Fruit fly (Drosophila melanogaster) whole organism, embryonic: ENCODE measurements around the gene CG4456.

Experiments
- Adf1 ChIP-seq: fragments of 200-800 bp; sonication (Bioruptor generic); IDR thresholded peaks from 2 replicates; pipeline ENCODE4 v1.3.6; 2022; ENCODE audit warnings: missing biosample characterization, missing genetic modification characterization
- Atf6 ChIP-seq: fragments of 200-800 bp; sonication (Bioruptor generic); IDR thresholded peaks from 2 replicates; pipeline ENCODE4 v1.3.6; 2022; ENCODE audit warnings: missing biosample characterization, missing genetic modification characterization
- CG10431 ChIP-seq: fragments of 200-800 bp; sonication (Bioruptor generic); optimal IDR thresholded peaks from 3 replicates; lab custom pipeline; 2018; ENCODE audit warnings: missing biosample characterization, mild to moderate bottlenecking, missing genetic modification characterization
- CG11247 ChIP-seq: fragments of 200-800 bp; sonication (Bioruptor generic); IDR thresholded peaks from 2 replicates; pipeline ENCODE4 v1.3.6; 2022; ENCODE audit warnings: missing biosample characterization, missing genetic modification characterization
- CG13123 ChIP-seq: fragments of 200-800 bp; sonication (Bioruptor generic); optimal IDR thresholded peaks from 2 replicates; lab custom pipeline; 2016; ENCODE audit warnings: missing biosample characterization, missing genetic modification characterization
- CG13894 ChIP-seq: fragments of 200-800 bp; sonication (Bioruptor generic); optimal IDR thresholded peaks from 3 replicates; lab custom pipeline; 2018; ENCODE audit warnings: missing biosample characterization, mild to moderate bottlenecking, missing genetic modification characterization, moderate library complexity
- CG1529 ChIP-seq: fragments of 200-800 bp; sonication (Bioruptor generic); optimal IDR thresholded peaks from 3 replicates; lab custom pipeline; 2018; ENCODE audit warnings: missing biosample characterization, missing genetic modification characterization
- CG15696 ChIP-seq: fragments of 200-800 bp; sonication (Bioruptor generic); optimal IDR thresholded peaks from 2 replicates; lab custom pipeline; 2019; ENCODE audit warnings: missing biosample characterization, mild to moderate bottlenecking, missing genetic modification characterization, moderate library complexity
- CG17186 ChIP-seq: fragments of 200-800 bp; sonication (Bioruptor generic); optimal IDR thresholded peaks from 3 replicates; lab custom pipeline; 2017; ENCODE audit warnings: missing biosample characterization, missing genetic modification reagents, missing genetic modification characterization
- CG2889 ChIP-seq: fragments of 200-800 bp; sonication (Bioruptor generic); IDR thresholded peaks from 3 replicates; pipeline ENCODE4 v1.3.6; 2022; ENCODE audit warnings: missing biosample characterization, missing genetic modification characterization
- CG3995 ChIP-seq: fragments of 200-800 bp; sonication (Bioruptor generic); optimal IDR thresholded peaks from 3 replicates; lab custom pipeline; 2016; ENCODE audit warnings: missing biosample characterization, missing genetic modification characterization
- CG4617 ChIP-seq: fragments of 200-800 bp; sonication (Bioruptor generic); optimal IDR thresholded peaks from 3 replicates; lab custom pipeline; 2016; ENCODE audit warnings: missing biosample characterization, missing genetic modification characterization, borderline replicate concordance
- CG6254 ChIP-seq: fragments of 200-800 bp; sonication (Bioruptor generic); optimal IDR thresholded peaks from 3 replicates; lab custom pipeline; 2017; ENCODE audit warnings: mild to moderate bottlenecking, missing biosample characterization, missing genetic modification reagents, missing genetic modification characterization
- CG6689 ChIP-seq: fragments of 200-800 bp; sonication (Bioruptor generic); IDR thresholded peaks from 2 replicates; pipeline ENCODE4 v1.3.6; 2022; ENCODE audit warnings: missing biosample characterization, missing genetic modification characterization
- CG7839 ChIP-seq: fragments of 200-800 bp; sonication (Bioruptor generic); optimal IDR thresholded peaks from 3 replicates; lab custom pipeline; 2018; ENCODE audit warnings: missing biosample characterization, mild to moderate bottlenecking, missing genetic modification characterization, moderate library complexity
- CG9797 ChIP-seq: fragments of 200-800 bp; sonication (Bioruptor generic); optimal IDR thresholded peaks from 3 replicates; lab custom pipeline; 2018; ENCODE audit warnings: missing biosample characterization, mild to moderate bottlenecking, missing genetic modification characterization
- CTCF ChIP-seq: fragments of 200-800 bp; sonication (Bioruptor generic); optimal IDR thresholded peaks from 2 replicates; lab custom pipeline; 2017; ENCODE audit warnings: missing biosample characterization, mild to moderate bottlenecking, missing genetic modification characterization, moderate library complexity
- Chrac-16 ChIP-seq: fragments of 200-800 bp; sonication (Bioruptor generic); optimal IDR thresholded peaks from 3 replicates; lab custom pipeline; 2016; ENCODE audit warnings: missing biosample characterization, missing genetic modification characterization
- CoRest ChIP-seq: fragments of 200-800 bp; sonication (Bioruptor generic); optimal IDR thresholded peaks from 3 replicates; lab custom pipeline; 2018; ENCODE audit warnings: missing biosample characterization, mild to moderate bottlenecking, missing genetic modification characterization, moderate library complexity
- Dad ChIP-seq: fragments of 200-800 bp; sonication (Bioruptor generic); optimal IDR thresholded peaks from 3 replicates; lab custom pipeline; 2016; ENCODE audit warnings: missing biosample characterization, missing genetic modification characterization
- Dbx ChIP-seq: fragments of 200-800 bp; sonication (Bioruptor generic); IDR thresholded peaks from 3 replicates; pipeline ENCODE4 v1.3.6; 2022; ENCODE audit warnings: missing biosample characterization, missing genetic modification characterization
- Dref ChIP-seq: fragments of 200-800 bp; sonication (Bioruptor generic); IDR thresholded peaks from 2 replicates; pipeline ENCODE4 v1.3.6; 2022; ENCODE audit warnings: missing biosample characterization, missing genetic modification characterization
- ERR ChIP-seq: fragments of 200-800 bp; sonication (Bioruptor generic); optimal IDR thresholded peaks from 2 replicates; lab custom pipeline; 2016; ENCODE audit warnings: missing biosample characterization, missing genetic modification characterization
- Ets65A ChIP-seq: fragments of 200-800 bp; sonication (Bioruptor generic); peaks from one replicate; lab custom pipeline; 2016; ENCODE audit warnings: missing biosample characterization, missing genetic modification characterization
- H2.0 ChIP-seq: fragments of 200-800 bp; sonication (Bioruptor generic); IDR thresholded peaks from 2 replicates; pipeline ENCODE4 v1.3.6; 2022; ENCODE audit warnings: missing biosample characterization, missing genetic modification characterization
- HLH3B ChIP-seq: fragments of 200-800 bp; sonication (Bioruptor generic); IDR thresholded peaks from 2 replicates; pipeline ENCODE4 v1.3.6; 2022; ENCODE audit warnings: missing biosample characterization, missing genetic modification characterization
- HLH4C ChIP-seq: fragments of 200-800 bp; sonication (Bioruptor generic); IDR thresholded peaks from 3 replicates; pipeline ENCODE4 v1.3.6; 2022; ENCODE audit warnings: missing biosample characterization, missing genetic modification characterization; ENCODE audit not compliant: partially characterized antibody
- Med ChIP-seq: fragments of 200-800 bp; sonication (Bioruptor generic); peaks from one replicate; lab custom pipeline; 2016; ENCODE audit warnings: missing biosample characterization, missing genetic modification characterization, mild to moderate bottlenecking, inconsistent platforms, moderate library complexity
- Meics ChIP-seq: fragments of 200-800 bp; sonication (Bioruptor generic); optimal IDR thresholded peaks from 2 replicates; lab custom pipeline; 2017; ENCODE audit warnings: missing biosample characterization, mild to moderate bottlenecking, missing genetic modification characterization
- Oaz ChIP-seq: fragments of 200-800 bp; sonication (Bioruptor generic); IDR thresholded peaks from 2 replicates; pipeline ENCODE4 v1.3.6; 2022; ENCODE audit warnings: missing biosample characterization, missing genetic modification characterization
- Opbp ChIP-seq: fragments of 200-800 bp; sonication (Bioruptor generic); IDR thresholded peaks from 3 replicates; pipeline ENCODE4 v1.3.6; 2022; ENCODE audit warnings: missing biosample characterization, missing genetic modification characterization; ENCODE audit not compliant: partially characterized antibody
- Ptx1 ChIP-seq: fragments of 200-800 bp; sonication (Bioruptor generic); IDR thresholded peaks from 2 replicates; pipeline ENCODE4 v1.3.6; 2022; ENCODE audit warnings: missing biosample characterization, missing genetic modification characterization
- Rx ChIP-seq: fragments of 200-800 bp; sonication (Bioruptor generic); IDR thresholded peaks from 2 replicates; pipeline ENCODE4 v1.3.6; 2022; ENCODE audit warnings: missing biosample characterization, missing genetic modification characterization
- Sox100B ChIP-seq: fragments of 200-800 bp; sonication (Bioruptor generic); optimal IDR thresholded peaks from 3 replicates; lab custom pipeline; 2018; ENCODE audit warnings: missing biosample characterization, mild to moderate bottlenecking, missing genetic modification characterization
- TFAM ChIP-seq: fragments of 200-800 bp; sonication (Bioruptor generic); optimal IDR thresholded peaks from 2 replicates; lab custom pipeline; 2017; ENCODE audit warnings: missing biosample characterization, missing genetic modification characterization, inconsistent platforms
- al ChIP-seq: fragments of 200-800 bp; sonication (Bioruptor generic); IDR thresholded peaks from 2 replicates; pipeline ENCODE4 v1.3.6; 2022; ENCODE audit warnings: missing biosample characterization, missing genetic modification characterization
- bab2 ChIP-seq: fragments of 200-800 bp; sonication (Bioruptor generic); optimal IDR thresholded peaks from 2 replicates; lab custom pipeline; 2016; ENCODE audit warnings: missing biosample characterization, missing genetic modification characterization
- chinmo ChIP-seq: fragments of 200-800 bp; sonication (Bioruptor generic); IDR thresholded peaks from 4 replicates; pipeline ENCODE4 v1.3.6; 2022; ENCODE audit warnings: missing biosample characterization, missing genetic modification characterization; ENCODE audit not compliant: partially characterized antibody
- dimm ChIP-seq: fragments of 200-800 bp; sonication (Bioruptor generic); IDR thresholded peaks from 2 replicates; pipeline ENCODE4 v1.3.6; 2022; ENCODE audit warnings: missing biosample characterization, missing genetic modification characterization
- en ChIP-seq: fragments of 200-800 bp; sonication (Bioruptor generic); optimal IDR thresholded peaks from 2 replicates; lab custom pipeline; 2016; ENCODE audit warnings: missing biosample characterization, missing genetic modification characterization
- hkb ChIP-seq, 2 experiments: fragments of 200-800 bp in 1 of 2; fragments of >200 bp in 1 of 2; sonication (Bioruptor generic) in 1 of 2; IDR thresholded peaks in 1 of 2; optimal IDR thresholded peaks in 1 of 2; 2 replicates each; pipeline versions ENCODE4 v1.3.6 to Lab custom; 2017 to 2022; ENCODE audit warnings: missing biosample characterization in 1 of 2, missing genetic modification characterization in 1 of 2
- lbe ChIP-seq: fragments of 200-800 bp; sonication (Bioruptor generic); optimal IDR thresholded peaks from 2 replicates; lab custom pipeline; 2016; ENCODE audit warnings: missing biosample characterization, mild to moderate bottlenecking, missing genetic modification characterization
- lilli ChIP-seq: fragments of 200-800 bp; sonication (Bioruptor generic); optimal IDR thresholded peaks from 3 replicates; lab custom pipeline; 2016; ENCODE audit warnings: missing biosample characterization, missing genetic modification characterization
- lov ChIP-seq, 2 experiments: fragments of 200-800 bp in 1 of 2; fragments of >200 bp in 1 of 2; sonication (Bioruptor generic) in 1 of 2; IDR thresholded peaks in 1 of 2; optimal IDR thresholded peaks in 1 of 2; 2 replicates in 1 of 2; 3 replicates in 1 of 2; pipeline versions ENCODE4 v1.3.6 to Lab custom; 2017 to 2022; ENCODE audit warnings: missing biosample characterization in 1 of 2, missing genetic modification characterization in 1 of 2
- nerfin-1 ChIP-seq: fragments of 200-800 bp; sonication (Bioruptor generic); optimal IDR thresholded peaks from 3 replicates; lab custom pipeline; 2019; ENCODE audit warnings: missing biosample characterization, mild to moderate bottlenecking, missing genetic modification characterization, moderate library complexity
- pnt ChIP-seq: fragments of 200-800 bp; sonication (Bioruptor generic); optimal IDR thresholded peaks from 3 replicates; lab custom pipeline; 2016; ENCODE audit warnings: missing biosample characterization, missing genetic modification characterization
- repo ChIP-seq: fragments of 200-800 bp; sonication (Bioruptor generic); optimal IDR thresholded peaks from 2 replicates; lab custom pipeline; 2016; ENCODE audit warnings: missing biosample characterization, missing genetic modification characterization
- ro ChIP-seq: fragments of 200-800 bp; sonication (Bioruptor generic); IDR thresholded peaks from 2 replicates; pipeline ENCODE4 v1.3.6; 2022; ENCODE audit warnings: missing biosample characterization, missing genetic modification characterization
- tin ChIP-seq: fragments of 200-800 bp; sonication (Bioruptor generic); optimal IDR thresholded peaks from 3 replicates; lab custom pipeline; 2016; ENCODE audit warnings: missing biosample characterization, missing genetic modification characterization

The CG4456 gene

DNA sequence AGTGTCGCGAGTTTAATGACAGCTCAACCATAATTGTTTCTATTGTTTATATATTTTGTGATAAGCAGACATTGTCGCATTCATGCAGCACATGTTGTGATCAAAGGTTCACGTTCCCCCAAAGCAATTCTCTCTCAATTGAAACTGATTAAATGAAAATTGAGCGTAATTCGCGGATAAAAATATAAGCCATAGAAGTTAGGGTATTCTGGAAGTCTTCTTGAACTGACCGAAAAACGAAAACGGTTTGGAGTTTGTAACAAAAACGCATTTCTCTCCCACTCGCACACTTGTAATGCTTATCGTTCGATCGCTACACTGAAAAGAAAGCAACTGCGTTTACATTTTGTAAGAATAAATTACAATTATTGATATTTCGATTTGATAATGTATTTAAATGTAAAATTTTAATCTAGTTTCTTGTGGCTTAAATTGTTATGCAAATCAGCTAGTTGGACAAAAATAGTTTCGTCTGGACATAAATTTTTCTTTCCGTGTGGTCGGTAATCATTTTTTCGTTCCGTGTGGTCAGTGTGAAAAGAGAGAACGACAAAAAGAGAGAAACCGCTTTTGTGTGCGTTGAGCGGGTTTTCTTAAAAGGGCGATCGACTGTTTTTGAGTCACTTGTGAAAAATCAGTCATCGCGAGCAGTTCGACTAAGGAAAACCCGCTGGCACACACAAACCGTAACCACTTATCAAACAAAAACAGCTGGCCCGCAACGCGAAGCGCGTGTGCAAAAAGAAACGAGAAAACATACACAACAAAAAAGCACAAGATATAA is 50.3 kb downstream of the CG4456 start, which contains the start of gene aay (continued):
- TF ChIP-seq CG4617 (GFP tag; lab: Kevin White, UChicago): peak; percentile 98
- TF ChIP-seq en (GFP tag; lab: Kevin White, UChicago): peak; percentile 94
- TF ChIP-seq Ptx1 (GFP tag; lab: Robert Waterston, UW): peak; percentile 99
- TF ChIP-seq HLH4C (GFP tag; lab: Robert Waterston, UW): 0 out of 3 replicates have a peak, but pooled peaks have one; percentile 37
- peak; percentile 87 for TF ChIP-seq Adf1 (GFP tag; lab: Robert Waterston, UW)
- peak; percentile 99 for TF ChIP-seq lilli (GFP tag; lab: Kevin White, UChicago)
- TF ChIP-seq ERR (GFP tag; lab: Kevin White, UChicago): peak; percentile 96
- peak; percentile 97 for TF ChIP-seq lbe
- peak; percentile 97 for TF ChIP-seq CG13894 (tag; lab: Kevin White, UChicago)
- TF ChIP-seq Rx: peak; percentile 98
- TF ChIP-seq CG3995 (GFP tag; lab: Kevin White, UChicago): peak; percentile 82
- peak; percentile 100 for TF ChIP-seq Med
- peak; percentile 40 for TF ChIP-seq Dref (GFP tag; lab: Robert Waterston, UW)
- peak; percentile 98 for TF ChIP-seq nerfin-1 (tag; lab: Kevin White, UChicago)
- peak; percentile 92 for TF ChIP-seq CG10431
- TF ChIP-seq Ets65A: peak; percentile 100
- peak; percentile 98 for TF ChIP-seq tin (GFP tag; lab: Kevin White, UChicago)
- no peak for TF ChIP-seq Opbp (GFP tag; lab: Robert Waterston, UW)
- TF ChIP-seq Atf6 (GFP tag; lab: Robert Waterston, UW): peak; percentile 99
- peak; percentile 42 for TF ChIP-seq lov (optimal IDR thresholded peaks at IDR 0.05; lab: Kevin White, UChicago)
- TF ChIP-seq lov (GFP tag; IDR thresholded peaks at IDR 0.05; lab: Robert Waterston, UW): peak; percentile 98
- TF ChIP-seq Oaz (GFP tag; lab: Robert Waterston, UW): peak; percentile 96
- peak; percentile 92 for TF ChIP-seq CG17186 (GFP tag; lab: Kevin White, UChicago)
- TF ChIP-seq repo: peak; percentile 95
- TF ChIP-seq Chrac-16 (GFP tag; lab: Kevin White, UChicago): peak; percentile 99
- peak; percentile 97 for TF ChIP-seq H2.0
- TF ChIP-seq chinmo: peak; percentile 93; the same call in 3 of the 4 replicates
- peak; percentile 97 for TF ChIP-seq CG2889 (GFP tag; lab: Robert Waterston, UW)
- peak; percentile 96 for TF ChIP-seq al (GFP tag; lab: Robert Waterston, UW)
- peak; percentile 98 for TF ChIP-seq CG6689
- peak; percentile 51 for TF ChIP-seq CG9797 (GFP tag; lab: Kevin White, UChicago)
- TF ChIP-seq CG13123 (GFP tag; lab: Kevin White, UChicago): peak; percentile 98
- peak; percentile 99 for TF ChIP-seq CG15696 (tag; lab: Kevin White, UChicago)
- peak; percentile 73 for TF ChIP-seq CTCF (GFP tag; lab: Kevin White, UChicago)
- TF ChIP-seq CG7839: peak; percentile 99
- peak; percentile 99 for TF ChIP-seq CoRest (tag; lab: Kevin White, UChicago)
- peak; percentile 95 for TF ChIP-seq pnt
- TF ChIP-seq hkb (optimal IDR thresholded peaks at IDR 0.05; lab: Kevin White, UChicago): no peak
- TF ChIP-seq hkb (GFP tag; IDR thresholded peaks at IDR 0.05; lab: Robert Waterston, UW): peak; percentile 99
- peak; percentile 97 for TF ChIP-seq CG6254
- TF ChIP-seq TFAM (GFP tag; lab: Kevin White, UChicago): peak; percentile 92
- peak; percentile 99 for TF ChIP-seq bab2 (GFP tag; lab: Kevin White, UChicago)
- peak; percentile 98 for TF ChIP-seq Meics (GFP tag; lab: Kevin White, UChicago)
- peak; percentile 98 for TF ChIP-seq HLH3B (GFP tag; lab: Robert Waterston, UW)
- peak; percentile 97 for TF ChIP-seq Dbx
- peak; percentile 93 for TF ChIP-seq dimm (GFP tag; lab: Robert Waterston, UW)
- TF ChIP-seq CG11247 (GFP tag; lab: Robert Waterston, UW): peak; percentile 97
- TF ChIP-seq ro: peak; percentile 96
- peak; percentile 98 for TF ChIP-seq Dad (GFP tag; lab: Kevin White, UChicago)
- peak; percentile 99 for TF ChIP-seq CG1529
- TF ChIP-seq Sox100B: peak; percentile 99
